Worm (Caenorhabditis elegans): ENCODE results near the gene sta-2.

DNA sequence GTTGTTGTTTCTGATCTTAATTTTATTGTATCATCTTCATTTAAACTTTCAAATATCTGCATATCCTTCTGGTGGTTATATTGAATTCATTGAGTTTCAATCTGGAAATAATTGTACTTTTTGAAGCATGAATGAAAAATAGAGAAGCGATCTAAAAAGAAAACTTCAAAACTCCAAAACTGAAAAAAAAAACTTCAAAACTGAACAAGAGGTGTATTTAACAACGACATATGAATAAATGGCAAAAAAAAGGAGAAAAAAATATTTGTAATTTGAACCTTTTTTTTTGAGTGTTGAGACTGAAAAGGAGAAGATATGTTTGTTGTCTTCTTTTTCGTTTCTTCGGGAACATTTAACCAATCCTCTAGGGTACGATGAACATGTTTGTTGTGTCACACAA, 16.9 kb downstream of the sta-2 start, which contains the start of gene F58E6.11:
- TF ChIP-seq egl-27 (tag; optimal IDR thresholded peaks at IDR 0.05): no peak
- no peak for TF ChIP-seq daf-12 (tag; optimal IDR thresholded peaks at IDR 0.05)
- no peak for TF ChIP-seq ceh-16 (tag; optimal IDR thresholded peaks at IDR 0.05)
- no peak for TF ChIP-seq nhr-11 (tag; optimal IDR thresholded peaks at IDR 0.05)
- no peak for TF ChIP-seq nhr-43 (tag; optimal IDR thresholded peaks at IDR 0.05; ENCODE audit: poor library complexity, severe bottlenecking)
- TF ChIP-seq fos-1 (tag; optimal IDR thresholded peaks at IDR 0.05): no peak
- no peak for TF ChIP-seq jun-1 (tag; optimal IDR thresholded peaks at IDR 0.05)
- no peak for TF ChIP-seq ama-1 (optimal IDR thresholded peaks at IDR 0.05)
- TF ChIP-seq nhr-76 (tag; optimal IDR thresholded peaks at IDR 0.05): no peak
- no peak for TF ChIP-seq elt-3 (tag; optimal IDR thresholded peaks at IDR 0.05)
